Fruit fly (Drosophila melanogaster) whole organism, adult: Measurements from ENCODE around the gene ort.
A peak's percentile ranks its signal among the peaks of the same experiment; 100 is the strongest.

Experiments used
- CG1620 ChIP-seq: fragments of 200-800 bp; sonication (Bioruptor generic); optimal IDR thresholded peaks from 2 replicates; lab custom pipeline; 2016; ENCODE audit warnings: missing biosample characterization, missing genetic modification characterization
- CG33017 ChIP-seq: fragments of 200-800 bp; sonication (Bioruptor generic); optimal IDR thresholded peaks from 2 replicates; lab custom pipeline; 2018; ENCODE audit warnings: missing biosample characterization, mild to moderate bottlenecking, missing genetic modification characterization, moderate library complexity
- CG5204 ChIP-seq: fragments of 200-800 bp; sonication (Bioruptor generic); optimal IDR thresholded peaks from 2 replicates; lab custom pipeline; 2016; ENCODE audit warnings: missing biosample characterization, missing genetic modification characterization
- CG7045 ChIP-seq: fragments of 200-800 bp; sonication (Bioruptor generic); optimal IDR thresholded peaks from 2 replicates; lab custom pipeline; 2017; ENCODE audit warnings: missing biosample characterization, mild to moderate bottlenecking, missing genetic modification characterization
- Clk ChIP-seq: fragments of 200-800 bp; sonication (Bioruptor generic); optimal IDR thresholded peaks from 2 replicates; lab custom pipeline; 2017; ENCODE audit warnings: missing biosample characterization, missing genetic modification characterization
- cic ChIP-seq: fragments of 200-800 bp; sonication (Bioruptor generic); optimal IDR thresholded peaks from 2 replicates; lab custom pipeline; 2017; ENCODE audit warnings: missing biosample characterization, mild to moderate bottlenecking, missing genetic modification characterization, moderate library complexity
- cnc ChIP-seq, 2 experiments: fragments of >200 bp; optimal IDR thresholded peaks; 2 replicates each; lab custom pipeline; 2017
- kay ChIP-seq: fragments of 200-800 bp; sonication (Bioruptor generic); peaks from one replicate; lab custom pipeline; 2016; ENCODE audit warnings: missing biosample characterization, missing genetic modification characterization, borderline replicate concordance
- pad ChIP-seq: fragments of 200-800 bp; sonication (Bioruptor generic); optimal IDR thresholded peaks from 3 replicates; lab custom pipeline; 2017; ENCODE audit warnings: missing biosample characterization, missing genetic modification characterization, mild to moderate bottlenecking, moderate library complexity, missing genetic modification reagents
- toe ChIP-seq: fragments of 200-800 bp; sonication (Bioruptor generic); optimal IDR thresholded peaks from 2 replicates; lab custom pipeline; 2016; ENCODE audit warnings: missing biosample characterization, missing genetic modification characterization

DNA sequence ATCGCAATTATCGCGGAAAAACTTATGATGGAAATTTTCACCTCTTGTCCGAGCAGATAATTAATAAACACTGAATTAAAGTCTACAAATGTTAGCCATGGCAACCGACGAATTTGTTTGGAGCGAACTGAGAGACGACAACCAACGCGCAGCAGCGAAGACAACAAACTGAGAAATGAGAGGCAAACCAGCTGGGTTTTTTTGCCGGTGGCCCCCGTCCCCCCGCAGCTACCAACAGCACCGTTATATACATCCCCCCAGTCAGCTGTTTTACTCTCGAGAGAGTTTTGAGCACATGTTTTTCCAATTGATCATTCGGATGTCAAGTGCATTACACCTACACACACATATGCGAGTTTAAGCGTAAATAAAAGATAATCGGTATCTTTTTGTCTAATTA is 18.5 kb upstream of the ort start:
- TF ChIP-seq toe (GFP tag; lab: Kevin White, UChicago) = peak; percentile 9
- no peak for TF ChIP-seq Clk
- no peak for TF ChIP-seq CG5204 (GFP tag; lab: Kevin White, UChicago)
- TF ChIP-seq CG7045 (GFP tag; lab: Kevin White, UChicago) = no peak
- no peak for TF ChIP-seq CG1620
- TF ChIP-seq kay = no peak
- TF ChIP-seq cnc (optimal IDR thresholded peaks at IDR 0.05; lab: Kevin White, UChicago) = no peak
- TF ChIP-seq CG33017 (tag; lab: Kevin White, UChicago) = no peak
- peak; percentile 85 for TF ChIP-seq pad (GFP tag; lab: Kevin White, UChicago)
- peak; percentile 91 for TF ChIP-seq cic (GFP tag; lab: Kevin White, UChicago)
